Fruit fly (Drosophila melanogaster) whole organism, embryonic: ENCODE measurements around the gene CG43233.

ENCODE experiments used
- Atf6 ChIP-seq: fragments of 200-800 bp; sonication (Bioruptor generic); IDR thresholded peaks from 2 replicates; pipeline ENCODE4 v1.3.6; 2022; ENCODE audit warnings: missing biosample characterization, missing genetic modification characterization
- B-H2 ChIP-seq: fragments of 200-800 bp; sonication (Bioruptor generic); optimal IDR thresholded peaks from 2 replicates; lab custom pipeline; 2018; ENCODE audit warnings: missing biosample characterization, mild to moderate bottlenecking, missing genetic modification characterization
- CG13296 ChIP-seq: fragments of 200-800 bp; sonication (Bioruptor generic); optimal IDR thresholded peaks from 3 replicates; lab custom pipeline; 2018; ENCODE audit warnings: missing biosample characterization, mild to moderate bottlenecking, missing genetic modification characterization
- CG1602 ChIP-seq: fragments of 200-800 bp; sonication (Bioruptor generic); optimal IDR thresholded peaks from 3 replicates; lab custom pipeline; 2016; ENCODE audit warnings: missing biosample characterization, missing genetic modification characterization
- CG17359 ChIP-seq: fragments of 200-800 bp; sonication (Bioruptor generic); optimal IDR thresholded peaks from 3 replicates; lab custom pipeline; 2018; ENCODE audit warnings: missing biosample characterization, mild to moderate bottlenecking, missing genetic modification characterization, moderate library complexity
- CG17385 ChIP-seq: fragments of 200-800 bp; sonication (Bioruptor generic); optimal IDR thresholded peaks from 3 replicates; lab custom pipeline; 2018; ENCODE audit warnings: missing biosample characterization, mild to moderate bottlenecking, missing genetic modification characterization
- CG18599 ChIP-seq: fragments of 200-800 bp; sonication (Bioruptor generic); optimal IDR thresholded peaks from 3 replicates; lab custom pipeline; 2017; ENCODE audit warnings: missing biosample characterization, missing genetic modification characterization, mild to moderate bottlenecking, moderate library complexity, missing genetic modification reagents
- CG2116 ChIP-seq: fragments of 200-800 bp; sonication (Bioruptor generic); optimal IDR thresholded peaks from 3 replicates; lab custom pipeline; 2018; ENCODE audit warnings: missing biosample characterization, mild to moderate bottlenecking, missing genetic modification characterization
- CG31441 ChIP-seq: fragments of 200-800 bp; sonication (Bioruptor generic); IDR thresholded peaks from 2 replicates; pipeline ENCODE4 v1.3.6; 2022; ENCODE audit warnings: missing biosample characterization, missing genetic modification characterization
- CG3281 ChIP-seq: fragments of 200-800 bp; sonication (Bioruptor generic); optimal IDR thresholded peaks from 3 replicates; lab custom pipeline; 2017; ENCODE audit warnings: missing biosample characterization, mild to moderate bottlenecking, missing genetic modification characterization
- CG3407 ChIP-seq: fragments of 200-800 bp; sonication (Bioruptor generic); optimal IDR thresholded peaks from 2 replicates; lab custom pipeline; 2018; ENCODE audit warnings: missing biosample characterization, mild to moderate bottlenecking, missing genetic modification characterization
- CG4282 ChIP-seq: fragments of 200-800 bp; sonication (Bioruptor generic); optimal IDR thresholded peaks from 2 replicates; lab custom pipeline; 2016; ENCODE audit warnings: missing biosample characterization, missing genetic modification characterization
- CG4404 ChIP-seq: fragments of 200-800 bp; sonication (Bioruptor generic); IDR thresholded peaks from 2 replicates; pipeline ENCODE4 v1.3.6; 2022; ENCODE audit warnings: missing biosample characterization, missing genetic modification characterization
- CG4617 ChIP-seq: fragments of 200-800 bp; sonication (Bioruptor generic); optimal IDR thresholded peaks from 3 replicates; lab custom pipeline; 2016; ENCODE audit warnings: missing biosample characterization, missing genetic modification characterization, borderline replicate concordance
- CG4730 ChIP-seq: fragments of 200-800 bp; sonication (Bioruptor generic); IDR thresholded peaks from 2 replicates; pipeline ENCODE4 v1.3.6; 2022; ENCODE audit warnings: missing biosample characterization, missing genetic modification characterization
- CG6272 ChIP-seq: fragments of 200-800 bp; sonication (Bioruptor generic); IDR thresholded peaks from 2 replicates; pipeline ENCODE4 v1.3.6; 2022; ENCODE audit warnings: missing biosample characterization, missing genetic modification characterization
- CG6683 ChIP-seq: fragments of 200-800 bp; sonication (Bioruptor generic); optimal IDR thresholded peaks from 2 replicates; lab custom pipeline; 2017; ENCODE audit warnings: missing biosample characterization, mild to moderate bottlenecking, missing genetic modification characterization, missing genetic modification reagents
- CG6689 ChIP-seq: fragments of 200-800 bp; sonication (Bioruptor generic); IDR thresholded peaks from 2 replicates; pipeline ENCODE4 v1.3.6; 2022; ENCODE audit warnings: missing biosample characterization, missing genetic modification characterization
- D ChIP-seq, 2 experiments: fragments of 200-800 bp in 1 of 2; fragments of >200 bp in 1 of 2; sonication (Bioruptor generic) in 1 of 2; optimal IDR thresholded peaks; 2 replicates in 1 of 2; 3 replicates in 1 of 2; lab custom pipeline; 2017; ENCODE audit warnings: mild to moderate bottlenecking in 1 of 2, missing biosample characterization in 1 of 2, missing genetic modification characterization in 1 of 2, missing genetic modification reagents in 1 of 2
- E2f1 ChIP-seq: fragments of 200-800 bp; sonication (Bioruptor generic); IDR thresholded peaks from 2 replicates; pipeline ENCODE4 v1.3.6; 2022; ENCODE audit warnings: missing biosample characterization, missing genetic modification characterization
- Eip74EF ChIP-seq, 2 experiments: fragments of 200-800 bp in 1 of 2; fragments of >200 bp in 1 of 2; sonication (Bioruptor generic) in 1 of 2; optimal IDR thresholded peaks; 2 replicates each; lab custom pipeline; 2017 to 2019; ENCODE audit warnings: missing biosample characterization in 2 of 2, missing genetic modification characterization in 2 of 2, mild to moderate bottlenecking in 1 of 2, moderate library complexity in 1 of 2
- Elba2 ChIP-seq: fragments of 200-800 bp; sonication (Bioruptor generic); optimal IDR thresholded peaks from 3 replicates; lab custom pipeline; 2016; ENCODE audit warnings: missing biosample characterization, missing genetic modification characterization
- Fer3 ChIP-seq: fragments of 200-800 bp; sonication (Bioruptor generic); optimal IDR thresholded peaks from 2 replicates; lab custom pipeline; 2018; ENCODE audit warnings: missing biosample characterization, mild to moderate bottlenecking, missing genetic modification characterization, moderate library complexity
- Lpt ChIP-seq: fragments of >200 bp; optimal IDR thresholded peaks from 2 replicates; lab custom pipeline; 2018; ENCODE audit warnings: missing biosample characterization, missing genetic modification characterization
- MBD-R2 ChIP-seq: fragments of 200-800 bp; sonication (Bioruptor generic); IDR thresholded peaks from 2 replicates; pipeline ENCODE4 v1.3.6; 2022; ENCODE audit warnings: missing biosample characterization, missing genetic modification characterization
- Meics ChIP-seq: fragments of 200-800 bp; sonication (Bioruptor generic); optimal IDR thresholded peaks from 2 replicates; lab custom pipeline; 2017; ENCODE audit warnings: missing biosample characterization, mild to moderate bottlenecking, missing genetic modification characterization
- Myb ChIP-seq: fragments of 200-800 bp; sonication (Bioruptor generic); optimal IDR thresholded peaks from 2 replicates; lab custom pipeline; 2016; ENCODE audit warnings: missing biosample characterization, missing genetic modification characterization
- NfI ChIP-seq: fragments of 200-800 bp; sonication (Bioruptor generic); optimal IDR thresholded peaks from 3 replicates; lab custom pipeline; 2018; ENCODE audit warnings: missing biosample characterization, mild to moderate bottlenecking, missing genetic modification characterization, moderate library complexity
- Poxn ChIP-seq: fragments of 200-800 bp; sonication (Bioruptor generic); IDR thresholded peaks from 2 replicates; pipeline ENCODE4 v1.3.6; 2022; ENCODE audit warnings: missing biosample characterization, missing genetic modification characterization
- Tbp ChIP-seq: fragments of >200 bp; optimal IDR thresholded peaks from 2 replicates; lab custom pipeline; 2018; ENCODE audit warnings: missing biosample characterization, missing genetic modification characterization
- chinmo ChIP-seq: fragments of 200-800 bp; sonication (Bioruptor generic); IDR thresholded peaks from 4 replicates; pipeline ENCODE4 v1.3.6; 2022; ENCODE audit warnings: missing biosample characterization, missing genetic modification characterization; ENCODE audit not compliant: partially characterized antibody
- ci ChIP-seq: fragments of 200-800 bp; sonication (Bioruptor generic); IDR thresholded peaks from 3 replicates; pipeline ENCODE4 v1.3.6; 2022; ENCODE audit warnings: missing biosample characterization, missing genetic modification characterization
- dati ChIP-seq: fragments of 200-800 bp; sonication (Bioruptor generic); IDR thresholded peaks from 2 replicates; pipeline ENCODE4 v1.3.6; 2022; ENCODE audit warnings: missing biosample characterization, missing genetic modification characterization
- dm ChIP-seq: fragments of 200-800 bp; sonication (Bioruptor generic); optimal IDR thresholded peaks from 3 replicates; lab custom pipeline; 2016; ENCODE audit warnings: missing biosample characterization, missing genetic modification characterization
- dmrt99B ChIP-seq: fragments of 200-800 bp; sonication (Bioruptor generic); optimal IDR thresholded peaks from 2 replicates; lab custom pipeline; 2018; ENCODE audit warnings: missing biosample characterization, mild to moderate bottlenecking, missing genetic modification characterization, moderate library complexity
- dysf ChIP-seq: fragments of 200-800 bp; sonication (Bioruptor generic); IDR thresholded peaks from 3 replicates; pipeline ENCODE4 v1.3.6; 2022; ENCODE audit warnings: missing biosample characterization, missing genetic modification characterization
- eyg ChIP-seq: fragments of 200-800 bp; sonication (Bioruptor generic); optimal IDR thresholded peaks from 3 replicates; lab custom pipeline; 2016; ENCODE audit warnings: missing biosample characterization, missing genetic modification characterization
- fd102C ChIP-seq: fragments of 200-800 bp; sonication (Bioruptor generic); optimal IDR thresholded peaks from 2 replicates; lab custom pipeline; 2018; ENCODE audit warnings: missing biosample characterization, mild to moderate bottlenecking, missing genetic modification characterization, moderate library complexity
- gsb-n ChIP-seq: fragments of 200-800 bp; sonication (Bioruptor generic); optimal IDR thresholded peaks from 3 replicates; lab custom pipeline; 2018; ENCODE audit warnings: missing biosample characterization, mild to moderate bottlenecking, missing genetic modification characterization
- ken ChIP-seq: fragments of 200-800 bp; sonication (Bioruptor generic); IDR thresholded peaks from 3 replicates; pipeline ENCODE4 v1.3.6; 2022; ENCODE audit warnings: missing biosample characterization, missing genetic modification characterization
- maf-S ChIP-seq: fragments of 200-800 bp; sonication (Bioruptor generic); optimal IDR thresholded peaks from 2 replicates; lab custom pipeline; 2016; ENCODE audit warnings: missing biosample characterization, missing genetic modification characterization
- pb ChIP-seq: fragments of 200-800 bp; sonication (Bioruptor generic); optimal IDR thresholded peaks from 3 replicates; lab custom pipeline; 2016; ENCODE audit warnings: missing biosample characterization, missing genetic modification characterization
- peb ChIP-seq: fragments of 200-800 bp; sonication (Bioruptor generic); IDR thresholded peaks from 2 replicates; pipeline ENCODE4 v1.3.6; 2022; ENCODE audit warnings: missing biosample characterization, missing genetic modification characterization
- prd ChIP-seq, 3 experiments: fragments of >200 bp in 2 of 3; fragments of 200-800 bp in 1 of 3; sonication (Bioruptor generic) in 1 of 3; optimal IDR thresholded peaks in 2 of 3; IDR thresholded peaks in 1 of 3; 2 replicates in 2 of 3; 3 replicates in 1 of 3; pipeline versions ENCODE4 v1.3.6 to Lab custom; 2017 to 2022; ENCODE audit warnings: missing biosample characterization in 1 of 3, missing genetic modification characterization in 1 of 3
- sens-2 ChIP-seq: fragments of 200-800 bp; sonication (Bioruptor generic); IDR thresholded peaks from 2 replicates; pipeline ENCODE4 v1.3.6; 2022; ENCODE audit warnings: missing biosample characterization, missing genetic modification characterization
- tll ChIP-seq, 2 experiments: fragments of 200-800 bp in 1 of 2; fragments of >200 bp in 1 of 2; sonication (Bioruptor generic) in 1 of 2; optimal IDR thresholded peaks; 2 replicates each; lab custom pipeline; 2017 to 2019; ENCODE audit warnings: missing biosample characterization in 2 of 2, missing genetic modification characterization in 2 of 2, mild to moderate bottlenecking in 1 of 2, moderate library complexity in 1 of 2
- wdn ChIP-seq: fragments of 200-800 bp; sonication (Bioruptor generic); IDR thresholded peaks from 2 replicates; pipeline ENCODE4 v1.3.6; 2022; ENCODE audit warnings: missing biosample characterization, missing genetic modification characterization

Gene CG43233

DNA sequence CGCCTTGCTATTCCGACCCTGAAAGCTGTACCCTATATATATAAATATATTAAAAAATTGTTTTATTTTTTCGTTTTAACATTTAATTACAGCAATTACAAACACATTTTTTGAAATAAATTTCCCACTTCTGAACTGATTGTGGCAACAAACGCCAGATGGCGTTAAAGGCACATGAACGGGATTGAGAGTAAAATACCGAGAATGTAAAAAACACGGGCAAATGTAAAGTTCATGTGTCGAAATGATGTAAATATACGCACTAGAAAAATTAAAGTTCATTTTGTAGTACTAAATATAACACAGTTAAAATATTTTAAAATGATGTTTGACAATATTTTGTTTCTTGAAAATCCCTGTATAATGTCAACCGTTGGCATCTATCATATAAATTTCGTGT lies 8.8 kb downstream of the CG43233 start (continued):
- TF ChIP-seq tll (GFP tag; optimal IDR thresholded peaks at IDR 0.05; lab: Kevin White, UChicago) = no peak
- no peak for TF ChIP-seq CG3407 (GFP tag; lab: Kevin White, UChicago)
- peak; percentile 50; the same call in 1 of the 3 replicates for TF ChIP-seq ci (GFP tag; lab: Robert Waterston, UW)
- TF ChIP-seq Atf6 (GFP tag; lab: Robert Waterston, UW) = no peak
- TF ChIP-seq CG4617 (GFP tag; lab: Kevin White, UChicago) = no peak
- TF ChIP-seq Poxn (GFP tag; lab: Robert Waterston, UW) = no peak
- peak; percentile 23 for TF ChIP-seq CG13296 (GFP tag; lab: Kevin White, UChicago)
- TF ChIP-seq Fer3 = peak; percentile 6
- TF ChIP-seq CG17359 (tag; lab: Kevin White, UChicago) = peak; percentile 47
- 0 out of 2 replicates have a peak, but pooled peaks have one; percentile 10 for TF ChIP-seq E2f1 (GFP tag; lab: Robert Waterston, UW)
- TF ChIP-seq eyg (GFP tag; lab: Kevin White, UChicago) = no peak
- TF ChIP-seq pb (GFP tag; lab: Kevin White, UChicago) = no peak

DNA sequence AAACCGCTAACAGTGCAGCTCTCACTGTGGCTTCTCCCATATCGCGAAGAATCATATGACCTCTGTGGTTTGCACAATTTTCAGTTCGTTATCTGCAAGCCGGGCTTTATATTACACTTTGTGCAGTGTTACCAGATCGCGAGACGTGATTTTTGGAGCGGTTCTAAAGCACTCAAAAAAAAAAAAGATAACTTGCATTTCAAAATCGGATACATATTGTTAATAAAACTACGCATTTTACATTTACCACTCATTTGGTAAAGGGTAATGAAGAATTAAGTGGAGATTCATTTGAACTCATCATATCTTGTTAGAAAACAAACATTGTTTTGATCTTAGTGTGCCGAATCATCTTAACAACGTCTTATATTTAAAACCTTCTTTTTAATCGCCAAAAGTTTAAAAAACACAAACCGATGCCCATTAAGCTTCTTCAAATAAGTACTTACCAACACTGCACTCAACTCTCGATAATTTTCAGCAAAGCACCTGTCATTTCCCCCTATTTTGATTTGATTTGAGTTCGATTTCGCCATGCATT lies 9.8 kb downstream of the CG43233 start, which contains the start of gene CG2493:
Gene CG2493 (minus strand): TSS at position 129 of the 541 bp plus-strand sequence.
- no peak for TF ChIP-seq CG1602
- no peak for TF ChIP-seq Elba2 (GFP tag; lab: Kevin White, UChicago)
- 0 out of 2 replicates have a peak, but pooled peaks have one; percentile 45 for TF ChIP-seq MBD-R2 (GFP tag; lab: Robert Waterston, UW)
- peak; percentile 15 for TF ChIP-seq dmrt99B (tag; lab: Kevin White, UChicago)
- TF ChIP-seq prd (optimal IDR thresholded peaks at IDR 0.05; lab: Kevin White, UChicago) = no peak
- TF ChIP-seq prd (GFP tag; IDR thresholded peaks at IDR 0.05; lab: Robert Waterston, UW) = peak; percentile 42; the same call in 1 of the 3 replicates
- no peak for TF ChIP-seq wdn (GFP tag; lab: Robert Waterston, UW)
- TF ChIP-seq ken (GFP tag; lab: Robert Waterston, UW) = no peak
- TF ChIP-seq maf-S (GFP tag; lab: Kevin White, UChicago) = no peak
- TF ChIP-seq dati (GFP tag; lab: Robert Waterston, UW) = no peak
- TF ChIP-seq dysf = no peak
- no peak for TF ChIP-seq CG6683 (GFP tag; lab: Kevin White, UChicago)
- TF ChIP-seq Myb (GFP tag; lab: Kevin White, UChicago) = peak; percentile 66
- TF ChIP-seq D (optimal IDR thresholded peaks at IDR 0.05; lab: Kevin White, UChicago) = no peak
- no peak for TF ChIP-seq D (GFP tag; optimal IDR thresholded peaks at IDR 0.05; lab: Kevin White, UChicago)
- TF ChIP-seq pb (GFP tag; lab: Kevin White, UChicago) = no peak
- no peak for TF ChIP-seq chinmo (GFP tag; lab: Robert Waterston, UW)
- TF ChIP-seq B-H2 (GFP tag; lab: Kevin White, UChicago) = no peak
- TF ChIP-seq Meics (GFP tag; lab: Kevin White, UChicago) = peak; percentile 10
- peak; percentile 33 for TF ChIP-seq CG18599 (GFP tag; lab: Kevin White, UChicago)
- no peak for TF ChIP-seq CG13296 (GFP tag; lab: Kevin White, UChicago)
- peak; percentile 43 for TF ChIP-seq CG3281 (GFP tag; lab: Kevin White, UChicago)
- no peak for TF ChIP-seq Lpt (GFP tag; lab: Kevin White, UChicago)
- no peak for TF ChIP-seq CG6272 (GFP tag; lab: Robert Waterston, UW)
- TF ChIP-seq CG6689 (GFP tag; lab: Robert Waterston, UW) = 0 out of 2 replicates have a peak, but pooled peaks have one; percentile 26
- TF ChIP-seq Tbp (GFP tag; lab: Kevin White, UChicago) = no peak
- TF ChIP-seq Atf6 (GFP tag; lab: Robert Waterston, UW) = no peak
- TF ChIP-seq peb (GFP tag; lab: Robert Waterston, UW) = no peak
- TF ChIP-seq eyg (GFP tag; lab: Kevin White, UChicago) = no peak
- no peak for TF ChIP-seq dm (GFP tag; lab: Kevin White, UChicago)
- TF ChIP-seq NfI = no peak
- TF ChIP-seq CG2116 = peak; percentile 35
- no peak for TF ChIP-seq sens-2 (GFP tag; lab: Robert Waterston, UW)
- no peak for TF ChIP-seq CG4404 (GFP tag; lab: Robert Waterston, UW)
- TF ChIP-seq CG31441 (GFP tag; lab: Robert Waterston, UW) = peak; percentile 43; the same call in 1 of the 2 replicates
- no peak for TF ChIP-seq gsb-n (tag; lab: Kevin White, UChicago)
- no peak for TF ChIP-seq Eip74EF (GFP tag; optimal IDR thresholded peaks at IDR 0.05; lab: Kevin White, UChicago)
- no peak for TF ChIP-seq CG17385 (GFP tag; lab: Kevin White, UChicago)
- TF ChIP-seq fd102C (GFP tag; lab: Kevin White, UChicago) = no peak
- TF ChIP-seq CG4282 (GFP tag; lab: Kevin White, UChicago) = no peak
- TF ChIP-seq CG4730 (GFP tag; lab: Robert Waterston, UW) = 0 out of 2 replicates have a peak, but pooled peaks have one; percentile 4
